Worm (Caenorhabditis elegans) whole organism, young adult: ENCODE results near the gene rict-1.

Experiments used
- K12H6.12 ChIP-seq: fragments of 200-800 bp; sonication (Bioruptor generic); optimal IDR thresholded peaks from 2 replicates; lab custom pipeline; 2018; ENCODE audit warnings: mild to moderate bottlenecking, missing genetic modification characterization, missing compliant biosample characterization
- ama-1 ChIP-seq, 3 experiments: fragments of 150-350 bp in 1 of 3; sonication (generic microtip) in 2 of 3; optimal IDR thresholded peaks; 2 replicates each; lab custom pipeline; 2014 to 2018; ENCODE audit warnings: missing biosample characterization in 2 of 3, missing genetic modification characterization in 2 of 3, missing genetic modification reagents in 2 of 3
- pha-4 ChIP-seq: fragments of 150-350 bp; sonication (generic microtip); optimal IDR thresholded peaks from 2 replicates; lab custom pipeline; 2014; ENCODE audit warnings: missing biosample characterization, missing genetic modification reagents, missing genetic modification characterization
- tlf-1 ChIP-seq: fragments of 200-800 bp; sonication (Bioruptor generic); optimal IDR thresholded peaks from 2 replicates; lab custom pipeline; 2018; ENCODE audit warnings: mild to moderate bottlenecking, missing genetic modification characterization, missing compliant biosample characterization
- unc-62 ChIP-seq: fragments of 150-350 bp; optimal IDR thresholded peaks from 2 replicates; lab custom pipeline; 2014; ENCODE audit warnings: missing biosample characterization, missing genetic modification reagents, missing genetic modification characterization

- TF ChIP-seq pha-4 (tag; lab: Kevin White, UChicago) (no peak), tlf-1 (GFP tag; lab: Kevin White, UChicago) (no peak), unc-62 (GFP tag; lab: Kevin White, UChicago) (no peak), ama-1 (optimal IDR thresholded peaks at IDR 0.05; lab: Kevin White, UChicago) (no peak), ama-1 (GFP tag; optimal IDR thresholded peaks at IDR 0.05; lab: Kevin White, UChicago) (no peak), K12H6.12 (no peak)
These were observed 43.5 kb downstream of the rict-1 start, which contains the start of gene F42G4.5 for ce11 chrII:13073102-13073501.
